Fruit fly (Drosophila melanogaster) whole organism, prepupa: Measurements from ENCODE around the gene Pax.
A peak's percentile ranks its signal among the peaks of the same experiment; 100 is the strongest.

ENCODE experiments used
- Blimp-1 ChIP-seq: fragments of 200-800 bp; sonication (Bioruptor generic); optimal IDR thresholded peaks from 3 replicates; lab custom pipeline; 2017; ENCODE audit warnings: missing biosample characterization, missing genetic modification characterization, mild to moderate bottlenecking, moderate library complexity, missing genetic modification reagents
- CG10669 ChIP-seq: fragments of 200-800 bp; sonication (Bioruptor generic); optimal IDR thresholded peaks from 3 replicates; lab custom pipeline; 2018; ENCODE audit warnings: missing biosample characterization, mild to moderate bottlenecking, missing genetic modification characterization, moderate library complexity
- CG11294 ChIP-seq: fragments of 200-800 bp; sonication (Bioruptor generic); IDR thresholded peaks from 2 replicates; pipeline ENCODE4 v1.3.6; 2022; ENCODE audit warnings: missing biosample characterization, missing genetic modification characterization
- CG11762 ChIP-seq: fragments of 200-800 bp; sonication (Bioruptor generic); optimal IDR thresholded peaks from 3 replicates; lab custom pipeline; 2016; ENCODE audit warnings: missing biosample characterization, missing genetic modification characterization; ENCODE audit not compliant: insufficient read depth
- CG15336 ChIP-seq: fragments of 200-800 bp; sonication (Bioruptor generic); IDR thresholded peaks from 2 replicates; pipeline ENCODE4 v1.3.6; 2022; ENCODE audit warnings: missing biosample characterization, missing genetic modification characterization
- CG1621 ChIP-seq: fragments of 200-800 bp; sonication (Bioruptor generic); optimal IDR thresholded peaks from 3 replicates; lab custom pipeline; 2018; ENCODE audit warnings: missing biosample characterization, mild to moderate bottlenecking, missing genetic modification characterization
- CG16779 ChIP-seq: fragments of 200-800 bp; sonication (Bioruptor generic); optimal IDR thresholded peaks from 3 replicates; lab custom pipeline; 2017; ENCODE audit warnings: missing biosample characterization, mild to moderate bottlenecking, missing genetic modification characterization
- CG3032 ChIP-seq: fragments of 200-800 bp; optimal IDR thresholded peaks from 2 replicates; lab custom pipeline; 2019; ENCODE audit warnings: missing biosample characterization, mild to moderate bottlenecking, missing genetic modification characterization, moderate library complexity
- CG31627 ChIP-seq: fragments of 200-800 bp; sonication (Bioruptor generic); optimal IDR thresholded peaks from 3 replicates; lab custom pipeline; 2016; ENCODE audit warnings: missing biosample characterization, missing genetic modification characterization
- CG3919 ChIP-seq: fragments of 200-800 bp; sonication (Bioruptor generic); optimal IDR thresholded peaks from 3 replicates; lab custom pipeline; 2016; ENCODE audit warnings: missing biosample characterization, missing genetic modification characterization
- CG4318 ChIP-seq: fragments of 200-800 bp; sonication (Bioruptor generic); optimal IDR thresholded peaks from 3 replicates; lab custom pipeline; 2017; ENCODE audit warnings: missing biosample characterization, mild to moderate bottlenecking, missing genetic modification characterization
- CG6163 ChIP-seq: fragments of 200-800 bp; sonication (Bioruptor generic); IDR thresholded peaks from 3 replicates; pipeline ENCODE4 v1.3.6; 2022; ENCODE audit warnings: missing biosample characterization, missing genetic modification characterization
- CG6276 ChIP-seq: fragments of 200-800 bp; sonication (Bioruptor generic); optimal IDR thresholded peaks from 2 replicates; lab custom pipeline; 2017; ENCODE audit warnings: missing biosample characterization, mild to moderate bottlenecking, missing genetic modification characterization
- CG6792 ChIP-seq: fragments of 200-800 bp; sonication (Bioruptor generic); optimal IDR thresholded peaks from 3 replicates; lab custom pipeline; 2016; ENCODE audit warnings: missing biosample characterization, missing genetic modification characterization
- CG6808 ChIP-seq: fragments of 200-800 bp; sonication (Bioruptor generic); optimal IDR thresholded peaks from 3 replicates; lab custom pipeline; 2017; ENCODE audit warnings: missing biosample characterization, missing genetic modification characterization, mild to moderate bottlenecking, moderate library complexity, missing genetic modification reagents
- CG6854 ChIP-seq: fragments of 200-800 bp; sonication (Bioruptor generic); optimal IDR thresholded peaks from 2 replicates; lab custom pipeline; 2017; ENCODE audit warnings: missing biosample characterization, mild to moderate bottlenecking, missing genetic modification characterization
- CG7368 ChIP-seq: fragments of 200-800 bp; sonication (Bioruptor generic); optimal IDR thresholded peaks from 3 replicates; lab custom pipeline; 2016; ENCODE audit warnings: missing biosample characterization, missing genetic modification characterization
- CG8119 ChIP-seq: fragments of 200-800 bp; sonication (Bioruptor generic); IDR thresholded peaks from 3 replicates; pipeline ENCODE4 v1.3.6; 2022; ENCODE audit warnings: missing biosample characterization, missing genetic modification characterization
- CG8319 ChIP-seq: fragments of 200-800 bp; sonication (Bioruptor generic); optimal IDR thresholded peaks from 3 replicates; lab custom pipeline; 2016; ENCODE audit warnings: missing biosample characterization, missing genetic modification characterization
- CG8632 ChIP-seq: fragments of 200-800 bp; sonication (Bioruptor generic); optimal IDR thresholded peaks from 3 replicates; lab custom pipeline; 2016; ENCODE audit warnings: missing biosample characterization, missing genetic modification characterization
- Eip75B ChIP-seq: fragments of 200-800 bp; sonication (Bioruptor generic); optimal IDR thresholded peaks from 3 replicates; lab custom pipeline; 2016; ENCODE audit warnings: missing biosample characterization, missing genetic modification characterization
- Eip93F ChIP-seq: fragments of 200-800 bp; sonication (Bioruptor generic); optimal IDR thresholded peaks from 2 replicates; lab custom pipeline; 2016; ENCODE audit warnings: missing biosample characterization, mild to moderate bottlenecking, missing genetic modification characterization
- Ets21C ChIP-seq: fragments of 200-800 bp; sonication (Bioruptor generic); optimal IDR thresholded peaks from 3 replicates; lab custom pipeline; 2016; ENCODE audit warnings: missing biosample characterization, missing genetic modification characterization
- Ets96B ChIP-seq: fragments of 200-800 bp; optimal IDR thresholded peaks from 2 replicates; lab custom pipeline; 2019; ENCODE audit warnings: missing biosample characterization, mild to moderate bottlenecking, missing genetic modification characterization, moderate library complexity
- Gug ChIP-seq: fragments of 200-800 bp; sonication (Bioruptor generic); IDR thresholded peaks from 2 replicates; pipeline ENCODE4 v1.3.6; 2022; ENCODE audit warnings: missing biosample characterization, missing genetic modification characterization
- Hr4 ChIP-seq: fragments of 200-800 bp; sonication (Bioruptor generic); optimal IDR thresholded peaks from 3 replicates; lab custom pipeline; 2016; ENCODE audit warnings: missing biosample characterization, missing genetic modification characterization
- Lpt ChIP-seq: fragments of 200-800 bp; sonication (Bioruptor generic); optimal IDR thresholded peaks from 3 replicates; lab custom pipeline; 2016; ENCODE audit warnings: missing biosample characterization, missing genetic modification characterization
- Met ChIP-seq: fragments of 200-800 bp; sonication (Bioruptor generic); optimal IDR thresholded peaks from 3 replicates; lab custom pipeline; 2016; ENCODE audit warnings: missing biosample characterization, missing genetic modification characterization
- OdsH ChIP-seq: fragments of 200-800 bp; sonication (Bioruptor generic); optimal IDR thresholded peaks from 3 replicates; lab custom pipeline; 2016; ENCODE audit warnings: missing biosample characterization, missing genetic modification characterization
- Smox ChIP-seq: fragments of 200-800 bp; sonication (Bioruptor generic); optimal IDR thresholded peaks from 3 replicates; lab custom pipeline; 2016; ENCODE audit warnings: missing biosample characterization, missing genetic modification characterization
- Sox102F ChIP-seq: fragments of 200-800 bp; sonication (Bioruptor generic); optimal IDR thresholded peaks from 2 replicates; lab custom pipeline; 2016; ENCODE audit warnings: missing biosample characterization, mild to moderate bottlenecking, missing genetic modification characterization
- Sox14 ChIP-seq: fragments of 200-800 bp; sonication (Bioruptor generic); optimal IDR thresholded peaks from 3 replicates; lab custom pipeline; 2016; ENCODE audit warnings: missing biosample characterization, missing genetic modification characterization
- Sox15 ChIP-seq: fragments of 200-800 bp; sonication (Bioruptor generic); optimal IDR thresholded peaks from 3 replicates; lab custom pipeline; 2016; ENCODE audit warnings: missing biosample characterization, missing genetic modification characterization
- achi ChIP-seq: fragments of 200-800 bp; sonication (Bioruptor generic); optimal IDR thresholded peaks from 3 replicates; lab custom pipeline; 2016; ENCODE audit warnings: missing biosample characterization, missing genetic modification characterization
- acj6 ChIP-seq: fragments of 200-800 bp; sonication (Bioruptor generic); optimal IDR thresholded peaks from 3 replicates; lab custom pipeline; 2016; ENCODE audit warnings: missing biosample characterization, missing genetic modification characterization
- dac ChIP-seq: fragments of 200-800 bp; sonication (Bioruptor generic); optimal IDR thresholded peaks from 2 replicates; lab custom pipeline; 2017; ENCODE audit warnings: missing biosample characterization, mild to moderate bottlenecking, missing genetic modification characterization
- dsx ChIP-seq: fragments of 200-800 bp; optimal IDR thresholded peaks from 3 replicates; lab custom pipeline; 2019; ENCODE audit warnings: missing biosample characterization, mild to moderate bottlenecking, missing genetic modification characterization, moderate library complexity; ENCODE audit not compliant: poor library complexity, severe bottlenecking
- eg ChIP-seq: fragments of 200-800 bp; sonication (Bioruptor generic); IDR thresholded peaks from 3 replicates; pipeline ENCODE4 v1.3.6; 2022; ENCODE audit warnings: missing biosample characterization, missing genetic modification characterization
- fkh ChIP-seq: fragments of 200-800 bp; sonication (Bioruptor generic); optimal IDR thresholded peaks from 3 replicates; lab custom pipeline; 2017; ENCODE audit warnings: missing biosample characterization, mild to moderate bottlenecking, missing genetic modification characterization, moderate library complexity
- net ChIP-seq: fragments of 200-800 bp; sonication (Bioruptor generic); optimal IDR thresholded peaks from 3 replicates; lab custom pipeline; 2016; ENCODE audit warnings: missing biosample characterization, missing genetic modification characterization
- pdm3 ChIP-seq: fragments of 200-800 bp; sonication (Bioruptor generic); optimal IDR thresholded peaks from 3 replicates; lab custom pipeline; 2016; ENCODE audit warnings: missing biosample characterization, missing genetic modification characterization
- spab ChIP-seq: fragments of 200-800 bp; sonication (Bioruptor generic); optimal IDR thresholded peaks from 2 replicates; lab custom pipeline; 2017; ENCODE audit warnings: missing biosample characterization, mild to moderate bottlenecking, missing genetic modification characterization, missing genetic modification reagents
- ss ChIP-seq, 2 experiments: fragments of 200-800 bp; sonication (Bioruptor generic); optimal IDR thresholded peaks; 2 replicates in 1 of 2; 3 replicates in 1 of 2; lab custom pipeline; 2017 to 2018; ENCODE audit warnings: mild to moderate bottlenecking in 2 of 2, missing biosample characterization in 2 of 2, missing genetic modification characterization in 2 of 2, moderate library complexity in 1 of 2
- svp ChIP-seq: fragments of 200-800 bp; sonication (Bioruptor generic); peaks from one replicate; lab custom pipeline; 2016; ENCODE audit warnings: missing biosample characterization, missing genetic modification characterization
- topi ChIP-seq: fragments of 200-800 bp; sonication (Bioruptor generic); optimal IDR thresholded peaks from 3 replicates; lab custom pipeline; 2016; ENCODE audit warnings: missing biosample characterization, missing genetic modification characterization

Pax gene

DNA sequence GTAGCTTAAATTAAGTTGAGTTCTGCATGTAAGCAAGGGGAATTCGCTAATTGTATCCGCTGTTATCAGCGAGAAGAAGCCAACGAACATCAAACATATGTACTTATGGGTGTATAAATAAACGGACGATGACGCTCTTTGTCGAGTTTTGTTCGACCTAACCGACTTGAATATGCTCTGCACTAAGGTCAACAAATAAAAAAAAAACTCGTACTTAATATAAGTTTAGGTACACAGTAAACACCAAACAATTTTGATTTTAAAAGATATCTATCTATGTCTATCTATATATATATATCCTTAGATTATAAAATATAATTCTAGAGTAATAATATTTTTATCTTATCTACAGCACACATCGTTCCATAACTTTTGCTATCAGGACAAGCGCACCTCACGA, 61.8 kb downstream of the Pax start (continued):
- peak; percentile 57 for TF ChIP-seq CG10669 (GFP tag; lab: Kevin White, UChicago)
- peak; percentile 75 for TF ChIP-seq OdsH (GFP tag; lab: Kevin White, UChicago)
- peak; percentile 55; the same call in 2 of the 3 replicates for TF ChIP-seq eg (GFP tag; lab: Robert Waterston, UW)
- peak; percentile 89 for TF ChIP-seq svp (GFP tag; lab: Kevin White, UChicago)
- TF ChIP-seq CG15336 (GFP tag; lab: Robert Waterston, UW), result peak; percentile 59
- peak; percentile 20 for TF ChIP-seq CG1621 (tag; lab: Kevin White, UChicago)
- peak; percentile 40 for TF ChIP-seq pdm3 (GFP tag; lab: Kevin White, UChicago)
- peak; percentile 38 for TF ChIP-seq Ets96B (tag; lab: Kevin White, UChicago)
- no peak for TF ChIP-seq Ets21C
- TF ChIP-seq Sox14, result peak; percentile 48
- peak; percentile 59 for TF ChIP-seq Sox102F (GFP tag; lab: Kevin White, UChicago)
- TF ChIP-seq CG3919 (GFP tag; lab: Kevin White, UChicago), result peak; percentile 65
- no peak for TF ChIP-seq dac
- peak; percentile 31 for TF ChIP-seq CG4318 (GFP tag; lab: Kevin White, UChicago)
- peak; percentile 49 for TF ChIP-seq CG6792
- no peak for TF ChIP-seq Eip93F (GFP tag; lab: Kevin White, UChicago)
- peak; percentile 61 for TF ChIP-seq Hr4 (GFP tag; lab: Kevin White, UChicago)
- TF ChIP-seq achi (GFP tag; lab: Kevin White, UChicago), result peak; percentile 65
- peak; percentile 56 for TF ChIP-seq spab (GFP tag; lab: Kevin White, UChicago)
- TF ChIP-seq CG6854 (GFP tag; lab: Kevin White, UChicago), result peak; percentile 14
- TF ChIP-seq Gug (GFP tag; lab: Robert Waterston, UW), result peak; percentile 46
- peak; percentile 51 for TF ChIP-seq CG11762 (GFP tag; lab: Kevin White, UChicago)
- peak; percentile 58 for TF ChIP-seq Smox (GFP tag; lab: Kevin White, UChicago)
- peak; percentile 27 for TF ChIP-seq CG6276 (GFP tag; lab: Kevin White, UChicago)
- TF ChIP-seq CG3032, result peak; percentile 63
- peak; percentile 63 for TF ChIP-seq CG6808 (GFP tag; lab: Kevin White, UChicago)
- TF ChIP-seq net, result peak; percentile 47

DNA sequence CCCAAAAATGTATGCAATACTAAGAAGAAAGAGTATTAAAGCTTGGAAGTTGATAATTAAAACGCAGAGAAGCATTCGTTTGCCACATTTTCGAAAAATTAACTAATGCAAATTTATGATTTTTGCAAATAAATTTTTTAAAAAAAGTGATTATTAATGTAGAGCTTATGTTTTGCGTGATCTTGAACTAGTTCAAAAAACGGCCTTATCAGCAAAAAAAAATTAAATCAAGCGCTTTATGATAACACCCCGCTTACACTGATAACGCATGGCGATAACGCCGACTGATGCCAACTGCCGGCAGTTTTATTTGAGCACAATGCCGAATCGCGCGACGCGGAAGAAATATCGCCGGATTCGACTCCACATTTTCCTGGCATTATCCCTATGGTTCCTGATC, 62.3 kb downstream of the Pax start, which contains the start of gene CG13086:
CG13086 (plus strand) TSS at position 301 of the 400 bp plus-strand sequence.
- TF ChIP-seq CG1621 (tag; lab: Kevin White, UChicago) (no peak), CG15336 (GFP tag; lab: Robert Waterston, UW) (no peak), Sox14 (no peak), Gug (GFP tag; lab: Robert Waterston, UW) (no peak), CG31627 (GFP tag; lab: Kevin White, UChicago) (no peak), Lpt (GFP tag; lab: Kevin White, UChicago) (no peak), CG4318 (GFP tag; lab: Kevin White, UChicago) (no peak), topi (GFP tag; lab: Kevin White, UChicago) (no peak), Blimp-1 (GFP tag; lab: Kevin White, UChicago) (no peak), fkh (GFP tag; lab: Kevin White, UChicago) (no peak), CG16779 (tag; lab: Kevin White, UChicago) (no peak), dac (no peak), CG8632 (GFP tag; lab: Kevin White, UChicago) (no peak), Ets21C (no peak), achi (GFP tag; lab: Kevin White, UChicago) (no peak), CG6792 (no peak), CG3919 (GFP tag; lab: Kevin White, UChicago) (no peak)

dm6 chr2L:19363530-19363929, 62.9 kb downstream of the Pax start:
- TF ChIP-seq CG11762 (GFP tag; lab: Kevin White, UChicago), result no peak
- no peak for TF ChIP-seq Ets96B (tag; lab: Kevin White, UChicago)
- TF ChIP-seq CG11294 (GFP tag; lab: Robert Waterston, UW), result no peak
- no peak for TF ChIP-seq CG8319 (GFP tag; lab: Kevin White, UChicago)
- TF ChIP-seq CG7368 (GFP tag; lab: Kevin White, UChicago), result no peak
- TF ChIP-seq dsx, result peak; percentile 90
- peak; percentile 11 for TF ChIP-seq Hr4 (GFP tag; lab: Kevin White, UChicago)
- TF ChIP-seq CG8119, result no peak
- TF ChIP-seq Eip93F (GFP tag; lab: Kevin White, UChicago), result no peak
- TF ChIP-seq Ets21C, result no peak
- TF ChIP-seq topi (GFP tag; lab: Kevin White, UChicago), result no peak
- no peak for TF ChIP-seq acj6 (GFP tag; lab: Kevin White, UChicago)
- peak; percentile 70 for TF ChIP-seq svp (GFP tag; lab: Kevin White, UChicago)
- TF ChIP-seq CG15336 (GFP tag; lab: Robert Waterston, UW), result no peak
- no peak for TF ChIP-seq ss (GFP tag; optimal IDR thresholded peaks at IDR 0.05; lab: Kevin White, UChicago)
- no peak for TF ChIP-seq achi (GFP tag; lab: Kevin White, UChicago)
- TF ChIP-seq Sox15, result no peak
- TF ChIP-seq Met (GFP tag; lab: Kevin White, UChicago), result peak; percentile 29
- no peak for TF ChIP-seq net
- no peak for TF ChIP-seq OdsH (GFP tag; lab: Kevin White, UChicago)
- no peak for TF ChIP-seq Eip75B (GFP tag; lab: Kevin White, UChicago)
- no peak for TF ChIP-seq Gug (GFP tag; lab: Robert Waterston, UW)
- TF ChIP-seq CG6163 (GFP tag; lab: Robert Waterston, UW), result 0 out of 3 replicates have a peak, but pooled peaks have one; percentile 6
- TF ChIP-seq CG31627 (GFP tag; lab: Kevin White, UChicago), result peak; percentile 14
- no peak for TF ChIP-seq Lpt (GFP tag; lab: Kevin White, UChicago)
